Worm (Caenorhabditis elegans) whole organism, young adult: ENCODE results near the gene R10E11.5.

ENCODE experiments used
- Y79H2A.3 ChIP-seq: fragments of 200-800 bp; sonication (Bioruptor generic); conservative IDR thresholded peaks from 2 replicates; pipeline ENCODE4 v1.3.6; 2022; ENCODE audit warnings: missing genetic modification reagents, missing genetic modification characterization, missing compliant biosample characterization
- ama-1 ChIP-seq, 3 experiments: fragments of 150-350 bp in 1 of 3; sonication (generic microtip) in 2 of 3; optimal IDR thresholded peaks; 2 replicates each; lab custom pipeline; 2014 to 2018; ENCODE audit warnings: missing biosample characterization in 2 of 3, missing genetic modification characterization in 2 of 3, missing genetic modification reagents in 2 of 3
- hmg-20 ChIP-seq: fragments of 200-800 bp; sonication (Bioruptor generic); IDR thresholded peaks from 2 replicates; pipeline ENCODE4 v1.3.6; 2022; ENCODE audit warnings: missing genetic modification reagents, missing genetic modification characterization, missing compliant biosample characterization
- lin-26 ChIP-seq: fragments of 200-800 bp; sonication (Bioruptor generic); IDR thresholded peaks from 2 replicates; pipeline ENCODE4 v1.3.6; 2022; ENCODE audit warnings: missing genetic modification reagents, missing genetic modification characterization, missing compliant biosample characterization
- mcd-1 ChIP-seq: fragments of 200-800 bp; sonication (Bioruptor generic); IDR thresholded peaks from 2 replicates; pipeline ENCODE4 v1.3.6; 2022; ENCODE audit warnings: missing genetic modification reagents, missing genetic modification characterization, missing compliant biosample characterization
- nfya-1 ChIP-seq: sonication (generic microtip); optimal IDR thresholded peaks from 2 replicates; lab custom pipeline; 2017; ENCODE audit warnings: antibody characterized with exemption, missing compliant biosample characterization, missing genetic modification characterization, borderline replicate concordance; ENCODE audit not compliant: insufficient read depth
- snpc-4 ChIP-seq, 5 experiments: fragments of 150-350 bp in 1 of 5; sonication (generic microtip) in 4 of 5; optimal IDR thresholded peaks; 2 replicates each; lab custom pipeline; 2014 to 2018; ENCODE audit warnings: missing genetic modification characterization in 5 of 5, missing biosample characterization in 3 of 5, antibody characterized with exemption in 2 of 5, mild to moderate bottlenecking in 2 of 5, missing compliant biosample characterization in 2 of 5, missing genotype in 2 of 5, moderate library complexity in 2 of 5, missing genetic modification reagents in 1 of 5
- unc-62 ChIP-seq: fragments of 150-350 bp; optimal IDR thresholded peaks from 2 replicates; lab custom pipeline; 2014; ENCODE audit warnings: missing biosample characterization, missing genetic modification reagents, missing genetic modification characterization

DNA sequence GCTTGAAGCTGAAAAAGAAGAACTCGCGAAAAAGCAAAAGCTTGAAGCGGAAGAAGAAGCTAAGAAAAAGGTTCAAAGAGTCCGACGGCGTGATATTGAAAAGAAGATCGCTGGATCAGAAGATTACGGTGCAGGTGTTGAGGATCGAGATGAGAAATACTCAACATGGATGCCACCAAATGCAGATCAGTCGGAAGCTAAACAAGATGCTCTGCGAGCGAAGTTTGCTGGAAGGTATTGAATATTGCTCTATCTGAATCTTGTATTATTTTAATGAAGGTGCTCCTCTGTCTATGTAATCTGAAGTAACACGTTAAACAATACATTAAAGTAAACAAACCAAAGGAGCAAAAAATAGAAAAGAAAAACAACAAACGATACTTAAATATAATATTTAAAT is 12.6 kb upstream of the R10E11.5 start:
- TF ChIP-seq nfya-1 (tag; lab: Kevin White, UChicago) (no peak), ama-1 (optimal IDR thresholded peaks at IDR 0.05; lab: Kevin White, UChicago) (no peak), ama-1 (GFP tag; optimal IDR thresholded peaks at IDR 0.05; lab: Kevin White, UChicago) (no peak), hmg-20 (GFP tag; lab: Robert Waterston, UW) (no peak), Y79H2A.3 (GFP tag; lab: Robert Waterston, UW) (0 out of 2 replicates have a peak, but pooled peaks have one; percentile 21), unc-62 (no peak), snpc-4 (GFP tag; optimal IDR thresholded peaks at IDR 0.05; lab: Kevin White, UChicago) (no peak), snpc-4 (tag; optimal IDR thresholded peaks at IDR 0.05; lab: Kevin White, UChicago) (no peak), mcd-1 (no peak), lin-26 (GFP tag; lab: Robert Waterston, UW) (peak; percentile 51)
